Worm (Caenorhabditis elegans) whole organism, mixed stage, embryonic: ENCODE data around the gene H23N18.6.

ENCODE experiments used
- M03D4.4 ChIP-seq: sonication (generic microtip); optimal IDR thresholded peaks from 2 replicates; lab custom pipeline; 2017; ENCODE audit warnings: mild to moderate bottlenecking, missing genetic modification characterization, missing compliant biosample characterization
- bed-3 ChIP-seq: fragments of 200-800 bp; sonication (Bioruptor generic); optimal IDR thresholded peaks from 3 replicates; lab custom pipeline; 2018; ENCODE audit warnings: mild to moderate bottlenecking, missing genetic modification characterization, moderate library complexity, missing compliant biosample characterization
- blmp-1 ChIP-seq: fragments of 150-350 bp; optimal IDR thresholded peaks from 2 replicates; lab custom pipeline; 2014; ENCODE audit warnings: missing biosample characterization, missing genetic modification characterization
- ceh-39 ChIP-seq: fragments of 150-350 bp; optimal IDR thresholded peaks from 2 replicates; lab custom pipeline; 2014; ENCODE audit warnings: missing biosample characterization, missing genetic modification characterization
- ceh-43 ChIP-seq: fragments of 200-800 bp; sonication (Bioruptor generic); optimal IDR thresholded peaks from 2 replicates; lab custom pipeline; 2018; ENCODE audit warnings: mild to moderate bottlenecking, missing genetic modification characterization, moderate library complexity, missing compliant biosample characterization
- ceh-83 ChIP-seq: fragments of 200-800 bp; sonication (Bioruptor generic); optimal IDR thresholded peaks from 2 replicates; lab custom pipeline; 2018; ENCODE audit warnings: mild to moderate bottlenecking, missing genetic modification characterization, missing compliant biosample characterization
- ces-1 ChIP-seq: fragments of 150-350 bp; optimal IDR thresholded peaks from 2 replicates; lab custom pipeline; 2014; ENCODE audit warnings: missing biosample characterization, missing genetic modification reagents, missing genetic modification characterization
- drap-1 ChIP-seq: fragments of 200-800 bp; sonication (Bioruptor generic); optimal IDR thresholded peaks from 3 replicates; lab custom pipeline; 2018; ENCODE audit warnings: mild to moderate bottlenecking, missing genetic modification characterization, missing compliant biosample characterization
- elt-1 ChIP-seq: sonication (generic microtip); optimal IDR thresholded peaks from 2 replicates; lab custom pipeline; 2017; ENCODE audit warnings: missing genetic modification characterization, mild to moderate bottlenecking, missing compliant biosample characterization, antibody characterized with exemption, moderate library complexity, borderline replicate concordance; ENCODE audit not compliant: insufficient read depth
- elt-3 ChIP-seq: fragments of 150-350 bp; optimal IDR thresholded peaks from 2 replicates; lab custom pipeline; 2014; ENCODE audit warnings: missing biosample characterization, missing genetic modification characterization
- flh-1 ChIP-seq: fragments of 200-800 bp; sonication (Bioruptor generic); optimal IDR thresholded peaks from 2 replicates; lab custom pipeline; 2018; ENCODE audit warnings: mild to moderate bottlenecking, missing genetic modification characterization, moderate library complexity, missing compliant biosample characterization
- ham-2 ChIP-seq: fragments of 200-800 bp; sonication (Bioruptor generic); optimal IDR thresholded peaks from 2 replicates; lab custom pipeline; 2018; ENCODE audit warnings: mild to moderate bottlenecking, missing genetic modification characterization, missing compliant biosample characterization
- hlh-1 ChIP-seq: fragments of 150-350 bp; optimal IDR thresholded peaks from 2 replicates; lab custom pipeline; 2014; ENCODE audit warnings: missing biosample characterization, missing genetic modification reagents, missing genetic modification characterization
- lin-13 ChIP-seq: fragments of 150-350 bp; optimal IDR thresholded peaks from 2 replicates; lab custom pipeline; 2014; ENCODE audit warnings: missing biosample characterization, missing genetic modification characterization
- lin-32 ChIP-seq: fragments of 200-800 bp; sonication (Bioruptor generic); optimal IDR thresholded peaks from 2 replicates; lab custom pipeline; 2018; ENCODE audit warnings: mild to moderate bottlenecking, missing genetic modification characterization, missing compliant biosample characterization
- lsy-2 ChIP-seq: fragments of 150-350 bp; optimal IDR thresholded peaks from 2 replicates; lab custom pipeline; 2014; ENCODE audit warnings: missing biosample characterization, missing genetic modification characterization
- mab-5 ChIP-seq: fragments of 150-350 bp; optimal IDR thresholded peaks from 2 replicates; lab custom pipeline; 2014; ENCODE audit warnings: missing biosample characterization, missing genetic modification characterization
- mep-1 ChIP-seq: fragments of 150-350 bp; optimal IDR thresholded peaks from 2 replicates; lab custom pipeline; 2017; ENCODE audit warnings: missing biosample characterization, missing genetic modification reagents, missing genetic modification characterization, inconsistent platforms
- nhr-12 ChIP-seq: fragments of 150-350 bp; optimal IDR thresholded peaks from 2 replicates; lab custom pipeline; 2014; ENCODE audit warnings: missing biosample characterization, missing genetic modification characterization
- nhr-2 ChIP-seq: fragments of 150-350 bp; optimal IDR thresholded peaks from 2 replicates; lab custom pipeline; 2014; ENCODE audit warnings: missing biosample characterization, missing genetic modification characterization
- nhr-237 ChIP-seq: fragments of 150-350 bp; optimal IDR thresholded peaks from 2 replicates; lab custom pipeline; 2014; ENCODE audit warnings: missing biosample characterization, missing genetic modification characterization
- nhr-76 ChIP-seq: sonication (generic microtip); optimal IDR thresholded peaks from 2 replicates; lab custom pipeline; 2017; ENCODE audit warnings: missing biosample characterization, missing genetic modification characterization
- pha-4 ChIP-seq: fragments of 150-350 bp; optimal IDR thresholded peaks from 2 replicates; lab custom pipeline; 2018; ENCODE audit warnings: missing biosample characterization, missing genetic modification reagents, missing genetic modification characterization
- sem-2 ChIP-seq: fragments of 200-800 bp; sonication (Bioruptor generic); optimal IDR thresholded peaks from 2 replicates; lab custom pipeline; 2018; ENCODE audit warnings: mild to moderate bottlenecking, missing genetic modification characterization, missing compliant biosample characterization
- snpc-4 ChIP-seq: fragments of 150-350 bp; optimal IDR thresholded peaks from 2 replicates; lab custom pipeline; 2014; ENCODE audit warnings: missing biosample characterization, missing genetic modification characterization
- sptf-1 ChIP-seq: sonication (generic microtip); optimal IDR thresholded peaks from 2 replicates; lab custom pipeline; 2017; ENCODE audit warnings: mild to moderate bottlenecking, missing genetic modification characterization, moderate library complexity, missing compliant biosample characterization
- tbx-8 ChIP-seq: fragments of 200-800 bp; sonication (Bioruptor generic); optimal IDR thresholded peaks from 2 replicates; lab custom pipeline; 2018; ENCODE audit warnings: mild to moderate bottlenecking, missing genetic modification characterization, moderate library complexity, missing compliant biosample characterization
- unc-120 ChIP-seq: sonication (generic microtip); optimal IDR thresholded peaks from 2 replicates; lab custom pipeline; 2017; ENCODE audit warnings: missing genetic modification characterization, missing compliant biosample characterization; ENCODE audit not compliant: poor library complexity, severe bottlenecking
- unc-39 ChIP-seq: fragments of 150-350 bp; optimal IDR thresholded peaks from 2 replicates; lab custom pipeline; 2014; ENCODE audit warnings: missing biosample characterization, missing genetic modification characterization
- unc-62 ChIP-seq: fragments of 150-350 bp; optimal IDR thresholded peaks from 2 replicates; lab custom pipeline; 2014; ENCODE audit warnings: missing biosample characterization, missing genetic modification reagents, missing genetic modification characterization
- zip-8 ChIP-seq: fragments of 150-350 bp; optimal IDR thresholded peaks from 2 replicates; lab custom pipeline; 2014; ENCODE audit warnings: missing biosample characterization, missing genetic modification characterization
- ztf-11 ChIP-seq: fragments of 150-350 bp; optimal IDR thresholded peaks from 2 replicates; lab custom pipeline; 2014; ENCODE audit warnings: missing biosample characterization, missing genetic modification characterization

H23N18.6 gene

DNA sequence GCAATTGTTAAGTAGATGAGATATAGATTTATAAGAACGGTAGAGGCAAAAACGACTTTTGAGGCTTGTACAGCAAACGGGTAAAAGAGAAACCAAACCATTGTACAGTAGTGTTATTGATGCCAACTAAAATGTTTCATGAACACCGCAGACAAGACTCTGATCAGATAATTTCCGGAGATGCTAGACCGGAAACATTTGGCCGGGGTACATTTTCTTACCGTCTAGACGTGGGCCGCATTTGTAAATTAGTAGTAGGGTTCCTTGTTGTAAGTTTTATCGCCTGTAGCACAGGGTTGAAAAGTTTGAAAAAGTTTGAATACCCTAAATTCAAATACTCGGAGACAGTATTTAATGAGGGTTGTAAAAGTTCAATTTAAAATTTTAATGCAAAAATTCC is 33.5 kb downstream of the H23N18.6 start, which contains the start of gene str-32:
Gene str-32 (minus strand): TSS at position 101 of the 400 bp plus-strand sequence.
- TF ChIP-seq unc-62 (GFP tag; lab: Kevin White, UChicago) (no peak), snpc-4 (no peak), ham-2 (GFP tag; lab: Kevin White, UChicago) (no peak), nhr-2 (tag; lab: Kevin White, UChicago) (no peak), elt-3 (tag; lab: Kevin White, UChicago) (no peak), mep-1 (tag; lab: Kevin White, UChicago) (no peak)
- TF ChIP-seq, all 35 proteins: peak for 0

- TF ChIP-seq elt-3 (tag; lab: Kevin White, UChicago), result no peak
Observed at ce11 chrV:4879251-4879650, 35.6 kb downstream of the H23N18.6 start, which contains the start of gene T19H12.15. Gene T19H12.15, minus strand, starts transcription at chrV:4879351.

DNA sequence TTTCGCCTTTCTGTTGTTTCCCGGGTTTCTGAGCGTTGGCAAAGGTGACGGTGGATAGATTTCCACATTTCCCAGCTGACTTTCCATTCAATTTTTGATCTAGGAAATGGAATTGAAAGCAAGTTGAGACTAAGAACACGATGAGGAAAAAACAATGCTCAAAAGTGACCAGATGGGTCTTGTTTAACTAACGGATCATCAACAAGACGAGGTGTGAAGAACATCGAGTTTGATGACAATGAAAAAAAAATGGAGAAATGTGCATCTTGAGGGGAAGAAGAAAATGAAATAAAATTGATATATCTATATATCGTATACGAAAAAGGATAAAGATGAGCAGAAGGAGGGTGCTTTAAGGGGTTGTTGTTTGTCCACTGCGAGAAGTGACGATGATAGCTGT is 37.3 kb downstream of the H23N18.6 start, which contains the start of gene T19H12.6:
Gene T19H12.6 (minus strand): TSS at position 101 of the 400 bp plus-strand sequence.
- TF ChIP-seq sptf-1 (tag; lab: Kevin White, UChicago) (no peak), nhr-12 (tag; lab: Kevin White, UChicago) (no peak), ceh-43 (GFP tag; lab: Kevin White, UChicago) (no peak), drap-1 (GFP tag; lab: Kevin White, UChicago) (no peak), ham-2 (GFP tag; lab: Kevin White, UChicago) (no peak), nhr-2 (tag; lab: Kevin White, UChicago) (no peak), flh-1 (GFP tag; lab: Kevin White, UChicago) (no peak), elt-1 (no peak), unc-62 (GFP tag; lab: Kevin White, UChicago) (no peak), hlh-1 (no peak), bed-3 (GFP tag; lab: Kevin White, UChicago) (no peak), ceh-39 (tag; lab: Kevin White, UChicago) (no peak), unc-39 (tag; lab: Kevin White, UChicago) (no peak), pha-4 (tag; lab: Kevin White, UChicago) (no peak), mep-1 (tag; lab: Kevin White, UChicago) (no peak), blmp-1 (no peak), unc-120 (tag; lab: Kevin White, UChicago) (no peak), ces-1 (no peak)

DNA sequence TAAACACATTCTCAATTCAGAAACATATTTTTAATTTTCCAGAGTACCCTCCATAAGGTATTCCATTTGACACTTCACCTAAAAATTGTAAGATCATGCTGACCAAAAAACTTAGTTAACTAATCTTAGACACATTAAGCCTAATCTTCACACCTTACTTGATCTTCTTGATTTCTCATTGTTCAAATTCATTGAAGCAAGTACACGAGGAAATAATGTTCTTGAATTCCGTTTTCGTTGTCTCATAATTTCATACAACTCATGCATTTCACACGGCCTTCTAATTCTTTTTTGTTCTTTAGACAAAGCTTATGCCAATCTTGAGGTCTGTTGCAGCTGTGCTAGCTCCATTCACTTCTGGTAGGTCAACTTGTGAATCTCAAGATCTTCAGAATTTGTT is 42.9 kb downstream of the H23N18.6 start, which contains the start of gene srd-33:
Gene srd-33 (plus strand): TSS at position 301 of the 400 bp plus-strand sequence.
- TF ChIP-seq nhr-12 (tag; lab: Kevin White, UChicago) (no peak), unc-39 (tag; lab: Kevin White, UChicago) (no peak), ham-2 (GFP tag; lab: Kevin White, UChicago) (no peak), sptf-1 (tag; lab: Kevin White, UChicago) (no peak), lin-32 (GFP tag; lab: Kevin White, UChicago) (no peak), elt-1 (no peak), hlh-1 (no peak), zip-8 (no peak), lsy-2 (tag; lab: Kevin White, UChicago) (no peak), pha-4 (tag; lab: Kevin White, UChicago) (no peak), mab-5 (tag; lab: Kevin White, UChicago) (no peak), unc-62 (GFP tag; lab: Kevin White, UChicago) (no peak), elt-3 (tag; lab: Kevin White, UChicago) (no peak), M03D4.4 (tag; lab: Kevin White, UChicago) (no peak), sem-2 (GFP tag; lab: Kevin White, UChicago) (no peak), mep-1 (tag; lab: Kevin White, UChicago) (no peak), ceh-83 (no peak), nhr-76 (tag; lab: Kevin White, UChicago) (no peak)

- TF ChIP-seq mab-5 (tag; lab: Kevin White, UChicago), result no peak
- no peak for TF ChIP-seq ceh-39 (tag; lab: Kevin White, UChicago)
- no peak for TF ChIP-seq unc-39 (tag; lab: Kevin White, UChicago)
- TF ChIP-seq flh-1 (GFP tag; lab: Kevin White, UChicago), result no peak
- TF ChIP-seq unc-120 (tag; lab: Kevin White, UChicago), result no peak
- TF ChIP-seq nhr-237 (tag; lab: Kevin White, UChicago), result no peak
- no peak for TF ChIP-seq mep-1 (tag; lab: Kevin White, UChicago)
- no peak for TF ChIP-seq bed-3 (GFP tag; lab: Kevin White, UChicago)
- TF ChIP-seq lsy-2 (tag; lab: Kevin White, UChicago), result no peak
- no peak for TF ChIP-seq lin-32 (GFP tag; lab: Kevin White, UChicago)
- TF ChIP-seq nhr-2 (tag; lab: Kevin White, UChicago), result no peak
- TF ChIP-seq tbx-8, result no peak
- TF ChIP-seq elt-3 (tag; lab: Kevin White, UChicago), result no peak
- no peak for TF ChIP-seq lin-13 (tag; lab: Kevin White, UChicago)
- TF ChIP-seq ceh-83, result no peak
- TF ChIP-seq ces-1, result no peak
- TF ChIP-seq ztf-11 (tag; lab: Kevin White, UChicago), result no peak
Observed at ce11 chrV:4870627-4871026, 44.3 kb downstream of the H23N18.6 start.
